Fruit fly (Drosophila melanogaster) S2 (cell line): Measurements from ENCODE around the gene CG10019.

Source experiments
- CG8478 ChIP-seq: fragments of >200 bp; optimal IDR thresholded peaks from 2 replicates; lab custom pipeline; 2018
- CTCF ChIP-seq, 2 experiments: fragments of >200 bp; optimal IDR thresholded peaks; 2 replicates each; lab custom pipeline; 2018

The CG10019 gene

dm6 chr2L:3700990-3701389, 29.3 kb upstream of the CG10019 start, which contains the start of gene CG42467:
Gene CG42467 (plus strand): TSS chr2L:3701290.
- no peak for TF ChIP-seq CG8478 (lab: Kevin White, UChicago)
- TF ChIP-seq CTCF (optimal IDR thresholded peaks at IDR 0.05; lab: Kevin White, UChicago) = no peak

- no peak for TF ChIP-seq CTCF (optimal IDR thresholded peaks at IDR 0.05; lab: Kevin White, UChicago)
- no peak for TF ChIP-seq CG8478 (lab: Kevin White, UChicago)
These were observed 28.7 kb upstream of the CG10019 start, which contains the start of gene CG43145 for dm6 chr2L:3701526-3701925. Gene CG43145 (plus strand): TSS chr2L:3701826.

DNA sequence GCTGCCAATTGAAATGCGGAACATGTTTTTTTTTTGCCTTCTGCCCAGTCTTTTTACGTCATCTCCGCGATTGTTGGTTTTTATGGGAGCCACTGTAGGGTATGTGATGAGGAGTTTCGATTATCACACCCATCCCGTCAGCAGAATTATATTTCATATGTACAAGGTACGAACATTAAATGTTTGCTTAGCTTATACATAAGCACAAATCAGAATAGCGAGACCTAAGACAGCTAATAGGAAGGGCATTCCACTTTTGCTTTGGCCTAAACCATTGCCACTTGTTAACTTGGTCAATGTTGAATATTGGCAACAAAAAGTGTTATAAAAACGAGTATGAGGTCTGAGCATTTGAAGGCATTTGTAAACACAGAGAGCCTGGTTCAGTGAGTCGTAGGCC, 27.0 kb upstream of the CG10019 start, which contains the start of gene CG2816:
CG2816 (plus strand) TSS at position 400 of the 400 bp plus-strand sequence.
- TF ChIP-seq CG8478 (lab: Kevin White, UChicago) (no peak), CTCF (optimal IDR thresholded peaks at IDR 0.05; lab: Kevin White, UChicago) (no peak)

DNA sequence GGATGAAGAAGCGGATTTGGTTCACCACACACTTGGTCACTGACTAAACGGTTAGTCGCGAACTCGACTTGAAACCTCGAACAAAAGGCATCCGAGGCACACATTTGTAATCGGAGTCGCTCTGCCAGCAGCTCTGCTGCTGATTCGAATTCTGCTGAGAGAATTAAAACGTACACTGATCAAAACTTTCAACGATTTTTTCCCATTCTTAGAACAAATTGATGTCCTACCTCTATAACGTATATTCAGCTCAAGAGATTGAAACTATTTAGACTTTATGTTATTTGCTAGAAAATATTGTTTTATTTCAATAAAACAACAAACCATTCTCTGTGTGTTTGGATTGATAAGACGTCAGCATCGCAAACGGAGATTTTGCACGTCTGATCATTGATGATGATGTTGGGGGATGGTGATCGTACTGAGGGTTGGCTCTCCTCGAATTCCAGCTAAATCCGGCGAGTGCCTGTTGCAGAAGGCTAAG, 24.8 kb upstream of the CG10019 start, which contains the start of gene CG31778:
CG31778 (minus strand) TSS at position 51 of the 484 bp plus-strand sequence.
- no peak for TF ChIP-seq CTCF (optimal IDR thresholded peaks at IDR 0.05; lab: Kevin White, UChicago)
- TF ChIP-seq CG8478 (lab: Kevin White, UChicago) = no peak

- TF ChIP-seq CTCF (optimal IDR thresholded peaks at IDR 0.05; lab: Kevin White, UChicago) (no peak), CG8478 (lab: Kevin White, UChicago) (no peak)
These were observed 23.3 kb upstream of the CG10019 start, which contains the start of gene CG31777 for dm6 chr2L:3706963-3707362. Gene CG31777 (minus strand): TSS chr2L:3707063.

DNA sequence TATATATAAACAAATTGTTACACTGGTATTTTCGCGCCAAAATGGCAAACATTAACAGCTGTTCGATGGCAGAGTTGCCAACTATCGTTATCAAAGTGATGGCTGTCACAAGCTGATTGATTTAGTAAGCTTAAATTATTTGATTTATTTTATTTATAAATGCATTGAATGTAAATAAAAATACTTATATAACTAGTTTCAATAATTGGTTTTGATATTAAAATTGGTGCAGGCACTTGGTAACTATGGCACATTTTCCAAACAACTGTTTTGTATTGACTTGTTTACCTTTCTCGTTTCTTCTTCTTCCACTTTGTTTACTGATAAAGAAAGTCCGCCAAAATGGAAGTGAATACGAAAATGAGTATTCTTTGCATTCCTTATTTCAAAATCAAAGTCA, 18.6 kb upstream of the CG10019 start, which contains the start of gene cutlet:
cutlet (minus strand) TSS at position 84 of the 400 bp plus-strand sequence.
- TF ChIP-seq CTCF (optimal IDR thresholded peaks at IDR 0.05; lab: Kevin White, UChicago) (no peak), CG8478 (lab: Kevin White, UChicago) (no peak)

dm6 chr2L:3712949-3713416, 17.3 kb upstream of the CG10019 start, which contains the start of the genes CG31955 and CG2818:
Gene CG31955 (minus strand): TSS chr2L:3713105.
Gene CG2818 (plus strand): TSS chr2L:3713360.
- no peak for TF ChIP-seq CTCF (optimal IDR thresholded peaks at IDR 0.05; lab: Kevin White, UChicago)
- no peak for TF ChIP-seq CG8478 (lab: Kevin White, UChicago)

- TF ChIP-seq CTCF (optimal IDR thresholded peaks at IDR 0.05; lab: Kevin White, UChicago) (no peak), CG8478 (lab: Kevin White, UChicago) (no peak)
These were observed 16.6 kb upstream of the CG10019 start for dm6 chr2L:3713545-3714156.

dm6 chr2L:3717673-3718235, 12.5 kb upstream of the CG10019 start, which contains the start of the genes lectin-24A and Shaw:
Gene lectin-24A (minus strand): TSS chr2L:3717773.
Gene Shaw (plus strand): TSS chr2L:3718185.
- TF ChIP-seq CG8478 (lab: Kevin White, UChicago) (no peak), CTCF (optimal IDR thresholded peaks at IDR 0.05; lab: Kevin White, UChicago) (no peak)

- no peak for TF ChIP-seq CTCF (optimal IDR thresholded peaks at IDR 0.05; lab: Kevin White, UChicago)
- no peak for TF ChIP-seq CG8478 (lab: Kevin White, UChicago)
These were observed 10.8 kb upstream of the CG10019 start for dm6 chr2L:3719414-3719959.

dm6 chr2L:3729635-3730034, 631 bp upstream of the CG10019 start:
- TF ChIP-seq CTCF (optimal IDR thresholded peaks at IDR 0.05; lab: Kevin White, UChicago) (no peak), CG8478 (lab: Kevin White, UChicago) (no peak)

- TF ChIP-seq CG8478 (lab: Kevin White, UChicago) (no peak), CTCF (optimal IDR thresholded peaks at IDR 0.05; lab: Kevin White, UChicago) (no peak)
These were observed 789 bp downstream of the CG10019 start for dm6 chr2L:3731055-3731454.

DNA sequence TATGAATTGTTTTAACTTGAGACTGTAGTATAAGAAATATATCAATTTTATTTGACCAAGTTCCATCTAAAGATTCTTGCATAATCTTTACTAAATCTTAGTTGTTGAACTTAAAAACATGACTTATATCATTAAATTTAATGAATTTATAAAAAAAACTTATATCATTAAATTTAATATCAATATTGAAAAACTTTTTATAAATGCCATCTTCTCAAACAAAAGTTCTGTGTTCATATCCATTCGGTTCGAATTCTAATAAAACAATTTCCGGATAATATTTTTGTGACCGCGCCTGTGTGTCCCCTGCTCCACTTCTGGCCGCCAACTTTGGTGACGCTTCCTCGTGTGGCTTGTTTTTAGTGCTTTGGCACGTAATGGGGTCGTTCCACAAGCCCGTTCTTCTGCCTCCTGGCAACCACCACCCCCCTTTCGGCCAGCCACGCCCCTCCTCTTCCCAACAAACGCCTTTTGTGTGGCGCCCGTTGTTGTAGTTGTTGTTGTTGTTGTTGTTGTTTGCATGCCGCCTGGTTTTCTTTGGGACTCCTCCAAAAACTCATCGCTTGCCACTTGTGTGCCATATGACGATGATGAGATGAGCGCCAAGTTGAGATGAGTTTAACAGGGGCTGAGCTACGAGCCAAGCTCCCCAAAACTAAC, 6.9 kb downstream of the CG10019 start:
- TF ChIP-seq CG8478 (lab: Kevin White, UChicago) (no peak), CTCF (optimal IDR thresholded peaks at IDR 0.05; lab: Kevin White, UChicago) (no peak)

DNA sequence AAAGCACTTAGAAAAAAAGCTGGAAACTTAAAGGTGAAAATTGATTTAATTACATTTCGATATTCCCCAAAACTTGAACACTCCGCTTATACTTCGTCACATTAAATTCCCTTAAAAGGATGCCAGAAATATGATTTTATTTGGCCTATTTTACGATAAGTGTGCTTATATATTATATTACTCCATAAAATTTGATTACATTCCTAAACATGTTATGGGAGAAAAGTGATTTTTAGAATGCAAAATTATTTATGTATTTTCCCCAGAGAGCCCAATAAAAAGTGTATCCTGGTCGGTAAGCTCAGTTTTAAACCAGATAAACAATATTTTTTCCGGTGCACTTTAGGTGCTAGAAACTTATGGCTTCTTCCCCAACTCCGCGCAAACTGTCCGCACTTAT, 7.4 kb downstream of the CG10019 start:
- TF ChIP-seq CG8478 (lab: Kevin White, UChicago) = no peak
